Worm (Caenorhabditis elegans) whole organism, young adult: ENCODE results near the gene R05A10.7.

Source experiments
- F22D6.2 ChIP-seq: sonication (generic microtip); optimal IDR thresholded peaks from 2 replicates; lab custom pipeline; 2016; ENCODE audit warnings: mild to moderate bottlenecking, missing genetic modification characterization, missing compliant biosample characterization
- Y53G8AR.9 ChIP-seq: fragments of 200-800 bp; sonication (Bioruptor generic); conservative IDR thresholded peaks from 2 replicates; pipeline ENCODE4 v1.3.6; 2022; ENCODE audit warnings: missing genetic modification reagents, missing genetic modification characterization, missing compliant biosample characterization
- attf-3 ChIP-seq: fragments of 200-800 bp; sonication (Bioruptor generic); conservative IDR thresholded peaks from 2 replicates; pipeline ENCODE4 v1.3.6; 2022; ENCODE audit warnings: missing genetic modification reagents, missing genetic modification characterization, missing compliant biosample characterization
- ceh-27 ChIP-seq: fragments of 200-800 bp; sonication (Bioruptor generic); optimal IDR thresholded peaks from 2 replicates; lab custom pipeline; 2018; ENCODE audit warnings: mild to moderate bottlenecking, missing genetic modification characterization, moderate library complexity, missing compliant biosample characterization
- ceh-58 ChIP-seq: fragments of 200-800 bp; sonication (Bioruptor generic); IDR thresholded peaks from 2 replicates; pipeline ENCODE4 v1.3.6; 2022; ENCODE audit warnings: missing genetic modification characterization, missing compliant biosample characterization
- efl-1 ChIP-seq: fragments of 150-350 bp; optimal IDR thresholded peaks from 2 replicates; lab custom pipeline; 2014; ENCODE audit warnings: missing biosample characterization, missing genetic modification reagents, missing genetic modification characterization
- egl-44 ChIP-seq: fragments of 200-800 bp; sonication (Bioruptor generic); IDR thresholded peaks from 2 replicates; pipeline ENCODE4 v1.3.6; 2022; ENCODE audit warnings: missing genetic modification reagents, missing genetic modification characterization, missing compliant biosample characterization
- hmg-20 ChIP-seq: fragments of 200-800 bp; sonication (Bioruptor generic); IDR thresholded peaks from 2 replicates; pipeline ENCODE4 v1.3.6; 2022; ENCODE audit warnings: missing genetic modification reagents, missing genetic modification characterization, missing compliant biosample characterization
- let-607 ChIP-seq, 2 experiments: fragments of 200-800 bp in 1 of 2; sonication (Bioruptor generic) in 1 of 2; sonication (generic microtip) in 1 of 2; optimal IDR thresholded peaks; 2 replicates each; lab custom pipeline; 2016 to 2018; ENCODE audit warnings: mild to moderate bottlenecking in 2 of 2, missing compliant biosample characterization in 2 of 2, missing genetic modification characterization in 2 of 2, moderate library complexity in 2 of 2, missing genotype in 1 of 2
- sea-2 ChIP-seq: fragments of 200-800 bp; sonication (Bioruptor generic); IDR thresholded peaks from 2 replicates; pipeline ENCODE4 v1.3.6; 2022; ENCODE audit warnings: missing genetic modification characterization, missing compliant biosample characterization
- tbx-9 ChIP-seq: sonication (generic microtip); optimal IDR thresholded peaks from 2 replicates; lab custom pipeline; 2016; ENCODE audit warnings: borderline replicate concordance, missing genetic modification characterization, inconsistent platforms, missing compliant biosample characterization

DNA sequence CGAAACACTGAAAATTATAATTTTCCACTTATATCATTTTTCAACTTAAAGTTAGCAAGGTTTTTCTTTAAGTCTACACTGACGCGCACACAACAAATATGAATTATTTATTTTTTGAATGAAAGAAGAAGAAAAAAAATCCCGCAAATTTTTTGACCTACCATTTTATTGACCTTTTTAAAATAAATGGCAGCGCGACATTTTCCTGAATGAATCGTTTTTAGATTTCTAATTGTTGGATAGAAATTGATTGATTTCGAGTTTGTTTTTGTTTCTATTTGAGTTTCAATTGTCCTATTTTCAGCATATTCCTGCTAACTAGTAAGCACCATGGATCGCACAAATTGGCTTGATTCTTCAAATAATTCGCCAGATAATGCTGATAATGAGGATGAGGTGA, 30.5 kb upstream of the R05A10.7 start, which contains the start of gene K01G12.3:
- TF ChIP-seq attf-3 (GFP tag; lab: Robert Waterston, UW), result no peak
- no peak for TF ChIP-seq tbx-9
- no peak for TF ChIP-seq efl-1 (GFP tag; lab: Kevin White, UChicago)
- TF ChIP-seq sea-2 (GFP tag; lab: Robert Waterston, UW), result no peak
- TF ChIP-seq ceh-58 (GFP tag; lab: Robert Waterston, UW), result no peak
- no peak for TF ChIP-seq ceh-27 (GFP tag; lab: Kevin White, UChicago)
- no peak for TF ChIP-seq let-607 (tag; optimal IDR thresholded peaks at IDR 0.05; lab: Kevin White, UChicago)
- TF ChIP-seq F22D6.2 (tag; lab: Kevin White, UChicago), result no peak
- no peak for TF ChIP-seq Y53G8AR.9 (GFP tag; lab: Robert Waterston, UW)
- no peak for TF ChIP-seq egl-44 (GFP tag; lab: Robert Waterston, UW)
- no peak for TF ChIP-seq hmg-20 (GFP tag; lab: Robert Waterston, UW)
